Fruit fly (Drosophila melanogaster): ENCODE measurements around the gene MED26.

Gene MED26

dm6 chr4:807422-808391 is 18.9 kb upstream of the MED26 start (continued):
- TF ChIP-seq CG8281 (tag; optimal IDR thresholded peaks at IDR 0.05) (peak; percentile 66), Atf-2 (GFP tag; optimal IDR thresholded peaks at IDR 0.05) (peak; percentile 88), Nf-YA (GFP tag; IDR thresholded peaks at IDR 0.05) (peak; percentile 77), Lpt (GFP tag; optimal IDR thresholded peaks at IDR 0.05) (no peak), HLH3B (GFP tag; IDR thresholded peaks at IDR 0.05) (peak; percentile 71; the same call in 1 of the 2 replicates), NFAT (GFP tag; IDR thresholded peaks at IDR 0.05) (no peak), CG4730 (GFP tag; IDR thresholded peaks at IDR 0.05) (no peak), cad (GFP tag; optimal IDR thresholded peaks at IDR 0.05) (no peak), ab (GFP tag; optimal IDR thresholded peaks at IDR 0.05) (peak; percentile 58), CG13296 (GFP tag; optimal IDR thresholded peaks at IDR 0.05) (peak; percentile 78), kay (GFP tag; optimal IDR thresholded peaks at IDR 0.05) (peak; percentile 62), Nf-YC (tag; optimal IDR thresholded peaks at IDR 0.05) (peak; percentile 100), oc (tag; optimal IDR thresholded peaks at IDR 0.05) (no peak), MESR4 (GFP tag; optimal IDR thresholded peaks at IDR 0.05) (no peak), vvl (GFP tag; IDR thresholded peaks at IDR 0.05) (no peak), luna (GFP tag; optimal IDR thresholded peaks at IDR 0.05) (peak; percentile 59), CG4707 (GFP tag; optimal IDR thresholded peaks at IDR 0.05) (peak; percentile 39), CG7839 (tag; optimal IDR thresholded peaks at IDR 0.05) (peak; percentile 88), pho (GFP tag; optimal IDR thresholded peaks at IDR 0.05) (peak; percentile 81), CG2678 (tag; optimal IDR thresholded peaks at IDR 0.05) (peak; percentile 92), D19B (GFP tag; optimal IDR thresholded peaks at IDR 0.05) (peak; percentile 84), hb (GFP tag; IDR thresholded peaks at IDR 0.05; ENCODE audit: partially characterized antibody) (no peak), CG4282 (GFP tag; optimal IDR thresholded peaks at IDR 0.05) (peak; percentile 65), CoRest (tag; optimal IDR thresholded peaks at IDR 0.05) (peak; percentile 88), sqz (GFP tag; optimal IDR thresholded peaks at IDR 0.05) (peak; percentile 56), CG42726 (GFP tag; IDR thresholded peaks at IDR 0.05; ENCODE audit: partially characterized antibody) (no peak), CG12659 (GFP tag; optimal IDR thresholded peaks at IDR 0.05) (peak; percentile 90), gcm (GFP tag; optimal IDR thresholded peaks at IDR 0.05) (peak; percentile 36), Kr (GFP tag; optimal IDR thresholded peaks at IDR 0.05) (no peak), gfzf (GFP tag; optimal IDR thresholded peaks at IDR 0.05) (no peak), seq (GFP tag; IDR thresholded peaks at IDR 0.05) (peak; percentile 77), CG11093 (GFP tag; IDR thresholded peaks at IDR 0.05) (no peak; the same call in 1 of the 3 replicates), CG9727 (GFP tag; optimal IDR thresholded peaks at IDR 0.05) (peak; percentile 91), ro (GFP tag; IDR thresholded peaks at IDR 0.05) (peak; percentile 45; the same call in 1 of the 2 replicates), sc (optimal IDR thresholded peaks at IDR 0.05) (no peak), sc (GFP tag; optimal IDR thresholded peaks at IDR 0.05) (peak; percentile 88), CG18011 (GFP tag; optimal IDR thresholded peaks at IDR 0.05) (no peak), CG6765 (GFP tag; optimal IDR thresholded peaks at IDR 0.05) (peak; percentile 61), Adf1 (GFP tag; IDR thresholded peaks at IDR 0.05) (no peak), CG34376 (GFP tag; optimal IDR thresholded peaks at IDR 0.05) (peak; percentile 48), CG5245 (GFP tag; optimal IDR thresholded peaks at IDR 0.05) (peak; percentile 83), Dip3 (GFP tag; optimal IDR thresholded peaks at IDR 0.05) (peak; percentile 52), p53 (GFP tag; optimal IDR thresholded peaks at IDR 0.05) (peak; percentile 46), Ptx1 (GFP tag; IDR thresholded peaks at IDR 0.05) (peak; percentile 84), dan (GFP tag; IDR thresholded peaks at IDR 0.05) (no peak), CG17612 (GFP tag; IDR thresholded peaks at IDR 0.05) (no peak), en (GFP tag; optimal IDR thresholded peaks at IDR 0.05) (peak; percentile 75), E2f2 (GFP tag; IDR thresholded peaks at IDR 0.05) (peak; percentile 46; the same call in 1 of the 2 replicates), twi (tag; optimal IDR thresholded peaks at IDR 0.05) (no peak)

All from whole organism, embryonic.